Worm (Caenorhabditis elegans) whole organism, L2 larva: ENCODE measurements around the gene lab-2.

Experiments used
- ceh-16 ChIP-seq: fragments of 150-350 bp; optimal IDR thresholded peaks from 2 replicates; lab custom pipeline; 2014; ENCODE audit warnings: missing biosample characterization, missing genetic modification characterization
- ceh-82 ChIP-seq: fragments of 150-350 bp; optimal IDR thresholded peaks from 2 replicates; lab custom pipeline; 2014; ENCODE audit warnings: missing biosample characterization, missing genetic modification characterization
- dmd-4 ChIP-seq: sonication (generic microtip); optimal IDR thresholded peaks from 2 replicates; lab custom pipeline; 2017; ENCODE audit warnings: missing biosample characterization, missing genetic modification characterization
- lin-13 ChIP-seq: fragments of 150-350 bp; optimal IDR thresholded peaks from 2 replicates; lab custom pipeline; 2014; ENCODE audit warnings: missing biosample characterization, missing genetic modification reagents, missing genetic modification characterization
- lsy-2 ChIP-seq, 2 experiments: fragments of 150-350 bp in 1 of 2; sonication (generic microtip) in 1 of 2; optimal IDR thresholded peaks; 2 replicates each; lab custom pipeline; 2014 to 2017; ENCODE audit warnings: missing biosample characterization in 2 of 2, missing genetic modification characterization in 2 of 2
- sma-9 ChIP-seq, 2 experiments: fragments of 150-350 bp in 1 of 2; sonication (generic microtip) in 1 of 2; optimal IDR thresholded peaks; 2 replicates each; lab custom pipeline; 2014 to 2016; ENCODE audit warnings: missing genetic modification characterization in 2 of 2, mild to moderate bottlenecking in 1 of 2, missing biosample characterization in 1 of 2, missing compliant biosample characterization in 1 of 2, missing genetic modification reagents in 1 of 2, moderate library complexity in 1 of 2

DNA sequence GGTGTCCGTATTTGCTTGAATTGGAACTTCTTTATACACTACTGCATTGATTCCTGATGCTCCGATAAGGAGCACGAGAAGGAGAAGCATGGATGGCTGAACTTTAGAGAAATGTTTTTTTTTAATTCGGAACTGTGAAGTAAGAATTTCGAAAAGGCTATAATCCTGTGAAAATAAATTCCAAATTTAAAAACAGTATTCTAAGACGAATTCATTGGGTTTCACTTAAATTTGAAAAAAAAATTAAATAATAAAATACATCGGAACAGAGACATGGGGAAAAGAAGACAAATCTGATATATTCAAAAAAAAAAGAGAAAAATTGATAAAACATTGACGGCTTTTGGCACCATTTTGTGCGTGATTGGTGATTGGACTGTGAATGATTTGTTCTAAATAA is 43.6 kb downstream of the lab-2 start, which contains the start of gene pho-5:
- TF ChIP-seq sma-9 (GFP tag; optimal IDR thresholded peaks at IDR 0.05; lab: Kevin White, UChicago) (no peak), sma-9 (tag; optimal IDR thresholded peaks at IDR 0.05; lab: Kevin White, UChicago) (no peak), ceh-16 (tag; lab: Kevin White, UChicago) (no peak), ceh-82 (tag; lab: Kevin White, UChicago) (no peak), dmd-4 (tag; lab: Kevin White, UChicago) (no peak), lin-13 (GFP tag; lab: Kevin White, UChicago) (no peak), lsy-2 (tag; optimal IDR thresholded peaks at IDR 0.05; lab: Kevin White, UChicago) (no peak)
